Fruit fly (Drosophila melanogaster) whole organism, wandering third instar larva: ENCODE results near the gene COX5B.

ENCODE experiments used
- OdsH ChIP-seq: fragments of 200-800 bp; sonication (Bioruptor generic); optimal IDR thresholded peaks from 2 replicates; lab custom pipeline; 2016; ENCODE audit warnings: missing biosample characterization, mild to moderate bottlenecking, missing genetic modification characterization
- Rel ChIP-seq, 2 experiments: fragments of 200-800 bp; sonication (Bioruptor generic) in 1 of 2; optimal IDR thresholded peaks; 2 replicates in 1 of 2; 3 replicates in 1 of 2; lab custom pipeline; 2016 to 2019; ENCODE audit warnings: mild to moderate bottlenecking in 2 of 2, missing biosample characterization in 2 of 2, missing genetic modification characterization in 2 of 2, moderate library complexity in 1 of 2
- h ChIP-seq: fragments of 200-800 bp; sonication (Bioruptor generic); optimal IDR thresholded peaks from 3 replicates; lab custom pipeline; 2016; ENCODE audit warnings: missing biosample characterization, mild to moderate bottlenecking, missing genetic modification characterization
- pan ChIP-seq: fragments of >200 bp; optimal IDR thresholded peaks from 2 replicates; lab custom pipeline; 2017
- usp ChIP-seq: fragments of >200 bp; optimal IDR thresholded peaks from 2 replicates; lab custom pipeline; 2017; ENCODE audit warnings: missing biosample characterization, missing genetic modification characterization

DNA sequence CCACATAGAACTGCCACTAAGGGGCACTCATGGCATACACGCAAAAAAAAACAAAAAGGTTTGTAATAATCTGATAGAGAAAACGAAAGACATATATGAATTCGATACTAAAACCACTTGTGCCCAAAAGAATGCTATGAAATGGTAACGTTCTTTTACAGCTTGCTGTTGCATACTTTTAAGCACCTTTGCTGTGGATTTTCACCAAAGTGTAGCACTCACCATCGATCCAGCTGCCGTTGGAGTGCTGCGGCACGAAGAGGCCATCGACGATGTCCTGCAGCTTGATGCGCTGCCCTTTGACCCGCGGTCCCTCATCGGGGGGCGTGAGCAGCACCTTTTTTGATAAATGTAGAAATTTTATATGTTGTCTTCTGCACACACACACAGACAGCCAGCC lies 21.4 kb downstream of the COX5B start:
- TF ChIP-seq OdsH (GFP tag; lab: Kevin White, UChicago) = no peak
- TF ChIP-seq usp (GFP tag; lab: Kevin White, UChicago) = no peak
- TF ChIP-seq h (GFP tag; lab: Kevin White, UChicago) = no peak
- no peak for TF ChIP-seq Rel (GFP tag; optimal IDR thresholded peaks at IDR 0.05; lab: Kevin White, UChicago)
- no peak for TF ChIP-seq Rel (tag; optimal IDR thresholded peaks at IDR 0.05; lab: Kevin White, UChicago)
- no peak for TF ChIP-seq pan (lab: Kevin White, UChicago)
